Worm (Caenorhabditis elegans) whole organism, midembryonic: Measurements from ENCODE around the gene pes-5.

Experiments used
- cog-1 ChIP-seq: sonication (generic microtip); optimal IDR thresholded peaks from 2 replicates; lab custom pipeline; 2016; ENCODE audit warnings: missing genetic modification characterization, missing compliant biosample characterization
- flt-1 ChIP-seq: fragments of 200-800 bp; sonication (Bioruptor generic); IDR thresholded peaks from 2 replicates; pipeline ENCODE4 v1.3.6; 2022; ENCODE audit warnings: missing genetic modification characterization, missing compliant biosample characterization
- klf-2 ChIP-seq: fragments of 200-800 bp; sonication (Bioruptor generic); conservative IDR thresholded peaks from 2 replicates; pipeline ENCODE4 v1.3.6; 2022; ENCODE audit warnings: missing genetic modification reagents, missing genetic modification characterization, missing compliant biosample characterization
- med-1 ChIP-seq: sonication (generic microtip); optimal IDR thresholded peaks from 2 replicates; lab custom pipeline; 2017; ENCODE audit warnings: missing genetic modification characterization, mild to moderate bottlenecking, missing compliant biosample characterization, antibody characterized with exemption, missing genetic modification reagents; ENCODE audit not compliant: insufficient read depth
- ref-1 ChIP-seq: fragments of 200-800 bp; sonication (Bioruptor generic); conservative IDR thresholded peaks from 2 replicates; pipeline ENCODE4 v1.3.6; 2022; ENCODE audit warnings: missing genetic modification reagents, missing genetic modification characterization, missing compliant biosample characterization
- tab-1 ChIP-seq: fragments of 200-800 bp; sonication (Bioruptor generic); IDR thresholded peaks from 2 replicates; pipeline ENCODE4 v1.3.6; 2022; ENCODE audit warnings: missing genetic modification characterization, missing compliant biosample characterization
- ztf-23 ChIP-seq: fragments of 200-800 bp; sonication (Bioruptor generic); IDR thresholded peaks from 2 replicates; pipeline ENCODE4 v1.3.6; 2022; ENCODE audit warnings: missing genetic modification reagents, missing genetic modification characterization, missing compliant biosample characterization

DNA sequence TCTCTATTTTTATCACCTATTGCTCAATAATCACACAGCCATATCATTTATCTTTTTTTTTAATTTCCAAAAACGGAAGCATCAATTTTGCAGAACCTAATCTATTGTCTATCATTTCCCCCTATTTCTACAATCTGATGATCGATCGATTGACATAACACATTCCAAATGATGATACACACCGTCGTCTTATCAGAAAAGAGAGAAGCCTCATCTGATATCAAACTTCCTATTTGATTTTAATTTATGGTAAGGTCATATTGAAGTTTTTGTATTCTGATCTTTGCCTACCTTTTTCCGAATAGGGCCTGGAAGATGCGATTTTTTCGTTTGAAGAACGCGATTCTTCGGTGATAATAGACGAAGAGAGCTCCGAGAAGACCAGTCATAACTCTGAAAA is 19.8 kb upstream of the pes-5 start:
- TF ChIP-seq ztf-23 (GFP tag; lab: Robert Waterston, UW): no peak
- no peak for TF ChIP-seq tab-1 (GFP tag; lab: Robert Waterston, UW)
- no peak for TF ChIP-seq ref-1 (GFP tag; lab: Robert Waterston, UW)
- TF ChIP-seq klf-2 (GFP tag; lab: Robert Waterston, UW): no peak
- no peak for TF ChIP-seq cog-1 (tag; lab: Kevin White, UChicago)
- TF ChIP-seq med-1 (GFP tag; lab: Kevin White, UChicago): no peak
- no peak for TF ChIP-seq flt-1 (GFP tag; lab: Robert Waterston, UW)
